Worm (Caenorhabditis elegans): ENCODE results near the gene sre-7.
"Not testable (repeated sequence)": the region's sequence is repeated elsewhere in the genome, so short reads cannot be mapped to it uniquely, and the experiment has no call there.

sre-7 gene

DNA sequence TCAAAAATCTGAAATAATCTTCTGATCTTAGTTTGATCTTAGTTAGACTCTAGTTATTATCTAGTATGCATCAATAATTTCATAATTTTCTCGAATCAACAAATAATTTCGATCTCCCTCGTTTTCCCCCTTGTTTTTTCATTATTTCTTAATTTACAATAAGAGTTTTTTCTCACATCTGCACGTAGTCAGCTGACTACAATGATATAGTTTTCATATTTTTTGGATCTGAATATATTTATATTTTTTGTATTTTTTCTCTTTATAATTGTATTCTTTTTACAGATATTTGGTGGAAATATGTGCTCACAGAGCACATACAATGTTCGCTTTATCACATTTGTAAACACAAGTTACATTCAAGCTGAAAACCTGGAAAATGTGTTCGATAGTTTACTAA lies at the start of gene sre-7:
Gene sre-7 (plus strand): TSS at position 301 of the 400 bp plus-strand sequence.
- no peak for TF ChIP-seq flt-1 (GFP tag; IDR thresholded peaks at IDR 0.05)
- TF ChIP-seq ets-7 (tag; optimal IDR thresholded peaks at IDR 0.05), result no peak
- no peak for TF ChIP-seq F13C5.2 (tag; optimal IDR thresholded peaks at IDR 0.05)
- TF ChIP-seq pes-1 (GFP tag; IDR thresholded peaks at IDR 0.05), result no peak
- TF ChIP-seq ceh-13 (GFP tag; optimal IDR thresholded peaks at IDR 0.05), result no peak
- TF ChIP-seq sea-1 (GFP tag; conservative IDR thresholded peaks at IDR 0.05), result no peak
- no peak for TF ChIP-seq hnd-1 (tag; optimal IDR thresholded peaks at IDR 0.05)
- no peak for TF ChIP-seq tbx-11 (GFP tag; IDR thresholded peaks at IDR 0.05)
- TF ChIP-seq scrt-1 (GFP tag; IDR thresholded peaks at IDR 0.05), result no peak
- no peak for TF ChIP-seq B0310.2 (tag; optimal IDR thresholded peaks at IDR 0.05)
- TF ChIP-seq ceh-36 (tag; optimal IDR thresholded peaks at IDR 0.05), result no peak
- TF ChIP-seq ama-1 (optimal IDR thresholded peaks at IDR 0.05), result no peak
- no peak for TF ChIP-seq aly-1 (tag; optimal IDR thresholded peaks at IDR 0.05)
- TF ChIP-seq tbx-37 (GFP tag; conservative IDR thresholded peaks at IDR 0.05), result no peak
- TF ChIP-seq hmbx-1 (tag; optimal IDR thresholded peaks at IDR 0.05), result no peak
- TF ChIP-seq tra-4 (tag; optimal IDR thresholded peaks at IDR 0.05), result no peak
- TF ChIP-seq hmg-4 (GFP tag; optimal IDR thresholded peaks at IDR 0.05), result no peak

DNA sequence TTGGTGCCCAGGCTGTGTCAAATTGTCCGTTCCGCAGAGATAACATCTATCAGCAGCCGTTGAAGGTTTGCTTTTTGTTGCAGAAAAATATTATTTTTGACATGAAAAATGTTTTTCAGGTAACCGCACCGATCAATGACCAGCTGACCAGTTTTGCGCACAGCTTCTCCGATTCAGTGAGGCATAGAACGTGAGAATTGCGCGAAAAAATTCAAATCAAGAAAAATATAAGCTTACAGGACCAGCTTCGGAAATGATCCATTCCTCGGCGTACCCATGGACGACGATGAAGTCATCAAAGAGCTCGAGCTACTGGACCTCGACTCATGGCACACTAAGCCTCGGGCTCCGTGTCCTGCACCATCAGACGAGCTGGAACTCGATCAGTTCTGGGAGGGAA lies 49.5 kb upstream of the sre-7 start:
- no peak for TF ChIP-seq sea-1 (GFP tag; conservative IDR thresholded peaks at IDR 0.05)
- TF ChIP-seq ama-1 (optimal IDR thresholded peaks at IDR 0.05), result no peak
- TF ChIP-seq pes-1 (GFP tag; IDR thresholded peaks at IDR 0.05), result no peak
- no peak for TF ChIP-seq scrt-1 (GFP tag; IDR thresholded peaks at IDR 0.05)
- TF ChIP-seq hmg-4 (GFP tag; optimal IDR thresholded peaks at IDR 0.05), result no peak
- TF ChIP-seq hnd-1 (tag; optimal IDR thresholded peaks at IDR 0.05), result no peak
- no peak for TF ChIP-seq flt-1 (GFP tag; IDR thresholded peaks at IDR 0.05)
- no peak for TF ChIP-seq aly-1 (tag; optimal IDR thresholded peaks at IDR 0.05)
- no peak for TF ChIP-seq B0310.2 (tag; optimal IDR thresholded peaks at IDR 0.05)
- no peak for TF ChIP-seq F13C5.2 (tag; optimal IDR thresholded peaks at IDR 0.05)
- TF ChIP-seq ceh-36 (tag; optimal IDR thresholded peaks at IDR 0.05), result no peak
- no peak for TF ChIP-seq ets-7 (tag; optimal IDR thresholded peaks at IDR 0.05)

DNA sequence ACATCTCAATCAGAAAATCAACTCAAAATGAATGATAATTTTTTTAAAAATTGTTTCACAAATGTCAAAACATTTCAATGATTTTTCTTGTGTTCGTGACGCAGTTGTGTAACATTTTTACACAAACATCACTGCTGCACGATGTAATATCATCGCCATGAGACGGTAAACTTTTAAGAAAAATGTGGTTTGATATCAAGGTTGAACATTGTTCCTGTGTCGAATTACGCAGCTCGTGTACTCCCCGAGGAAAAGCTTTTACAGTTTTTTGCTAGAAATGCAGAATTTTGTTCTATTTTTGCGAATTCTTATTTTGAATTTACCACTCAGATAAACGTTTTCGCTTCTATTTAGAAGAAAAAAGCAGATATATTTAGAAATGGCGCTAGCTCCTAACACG lies 46.4 kb upstream of the sre-7 start:
- TF ChIP-seq ceh-13 (GFP tag; optimal IDR thresholded peaks at IDR 0.05), result no peak

DNA sequence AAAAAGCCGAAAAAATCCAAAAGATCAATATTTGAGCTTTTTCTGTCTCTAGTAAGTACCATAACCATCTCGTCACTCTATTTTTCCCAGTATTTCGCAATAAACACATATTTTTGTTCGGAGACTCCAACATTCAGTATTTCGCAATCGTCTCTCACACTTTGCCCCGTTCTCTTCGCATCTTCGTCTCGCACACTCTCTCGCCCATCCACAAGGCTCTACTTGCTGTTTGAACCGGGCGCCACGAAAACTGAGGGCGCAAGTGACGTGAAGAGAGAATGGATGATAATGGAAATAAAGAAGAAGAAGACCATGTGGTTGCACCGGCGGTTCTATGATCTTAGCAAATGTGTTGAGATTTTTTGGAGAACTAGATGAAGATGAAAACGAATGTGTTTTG lies 43.9 kb upstream of the sre-7 start:
- TF ChIP-seq ceh-13 (GFP tag; optimal IDR thresholded peaks at IDR 0.05) (no peak), hnd-1 (tag; optimal IDR thresholded peaks at IDR 0.05) (no peak), hmg-4 (GFP tag; optimal IDR thresholded peaks at IDR 0.05) (no peak), aly-1 (tag; optimal IDR thresholded peaks at IDR 0.05) (no peak), ceh-36 (tag; optimal IDR thresholded peaks at IDR 0.05) (no peak), ets-7 (tag; optimal IDR thresholded peaks at IDR 0.05) (no peak), tbx-37 (GFP tag; conservative IDR thresholded peaks at IDR 0.05) (no peak), pes-1 (GFP tag; IDR thresholded peaks at IDR 0.05) (no peak), scrt-1 (GFP tag; IDR thresholded peaks at IDR 0.05) (no peak), ama-1 (optimal IDR thresholded peaks at IDR 0.05) (no peak), tbx-11 (GFP tag; IDR thresholded peaks at IDR 0.05) (no peak), sea-1 (GFP tag; conservative IDR thresholded peaks at IDR 0.05) (no peak), F13C5.2 (tag; optimal IDR thresholded peaks at IDR 0.05) (no peak), flt-1 (GFP tag; IDR thresholded peaks at IDR 0.05) (no peak), tra-4 (tag; optimal IDR thresholded peaks at IDR 0.05) (no peak), hmbx-1 (tag; optimal IDR thresholded peaks at IDR 0.05) (no peak), B0310.2 (tag; optimal IDR thresholded peaks at IDR 0.05) (no peak)

DNA sequence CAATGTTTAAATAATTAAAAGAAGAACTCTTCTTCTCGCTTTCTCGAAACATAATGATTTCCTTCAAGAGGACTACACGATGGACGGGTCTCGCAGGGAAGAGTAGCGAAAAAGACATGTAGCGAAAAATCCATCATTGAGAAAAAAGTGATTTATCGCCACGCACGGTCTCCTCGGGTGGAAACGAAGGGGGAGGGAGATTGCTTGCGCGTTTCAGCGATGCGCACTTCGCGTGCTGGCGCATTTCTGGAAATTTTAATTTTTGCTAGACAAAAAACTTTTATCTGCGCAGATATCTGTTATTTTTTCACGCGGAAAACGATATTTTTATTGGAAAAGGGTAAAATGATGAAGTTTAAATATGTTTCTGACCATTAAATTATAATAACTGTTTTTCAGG lies 40.2 kb upstream of the sre-7 start:
- TF ChIP-seq tbx-11 (GFP tag; IDR thresholded peaks at IDR 0.05), result 0 out of 2 replicates have a peak, but pooled peaks have one; percentile 42

DNA sequence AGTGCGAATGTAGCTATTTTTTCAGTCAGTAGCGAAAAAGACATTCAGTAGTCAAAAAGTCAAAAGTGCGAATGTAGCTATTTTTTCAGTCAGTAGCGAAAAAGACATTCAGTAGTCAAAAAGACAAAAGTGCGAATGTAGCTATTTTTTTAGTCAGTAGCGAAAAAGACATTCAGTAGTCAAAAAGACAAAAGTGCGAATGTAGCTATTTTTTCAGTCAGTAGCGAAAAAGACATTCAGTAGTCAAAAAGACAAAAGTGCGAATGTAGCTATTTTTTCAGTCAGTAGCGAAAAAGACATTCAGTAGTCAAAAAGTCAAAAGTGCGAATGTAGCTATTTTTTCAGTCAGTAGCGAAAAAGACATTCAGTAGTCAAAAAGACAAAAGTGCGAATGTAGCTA lies 38.8 kb upstream of the sre-7 start, which contains the start of gene T16A9.3:
Gene T16A9.3 (plus strand): TSS at position 301 of the 400 bp plus-strand sequence.
- not testable (repeated sequence) for TF ChIP-seq hnd-1 (tag; optimal IDR thresholded peaks at IDR 0.05); F13C5.2 (tag; optimal IDR thresholded peaks at IDR 0.05); ceh-13 (GFP tag; optimal IDR thresholded peaks at IDR 0.05)

DNA sequence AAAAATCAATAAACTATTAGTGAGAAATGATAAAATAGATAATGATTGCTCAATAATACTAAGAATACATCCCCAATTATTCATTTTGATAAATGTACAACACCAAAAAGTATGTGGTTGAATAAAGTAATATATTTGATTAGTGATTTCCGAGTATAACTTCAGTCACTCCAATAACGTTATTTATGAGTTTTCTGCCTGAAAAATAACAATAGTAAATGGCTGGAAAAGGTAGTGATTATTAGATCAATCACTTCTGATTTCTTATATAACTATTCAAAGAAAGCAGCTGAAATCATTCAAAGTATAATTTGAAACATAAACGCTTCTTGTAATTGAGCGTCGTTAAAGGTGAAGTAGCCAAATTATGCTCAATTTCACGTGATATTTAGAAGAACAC lies 33.3 kb upstream of the sre-7 start, which contains the start of gene str-230:
Gene str-230 (minus strand): TSS at position 101 of the 400 bp plus-strand sequence.
- TF ChIP-seq F13C5.2 (tag; optimal IDR thresholded peaks at IDR 0.05) (no peak), sea-1 (GFP tag; conservative IDR thresholded peaks at IDR 0.05) (no peak), scrt-1 (GFP tag; IDR thresholded peaks at IDR 0.05) (no peak), ceh-13 (GFP tag; optimal IDR thresholded peaks at IDR 0.05) (no peak), tbx-11 (GFP tag; IDR thresholded peaks at IDR 0.05) (no peak), hmg-4 (GFP tag; optimal IDR thresholded peaks at IDR 0.05) (no peak), ama-1 (optimal IDR thresholded peaks at IDR 0.05) (no peak), tbx-37 (GFP tag; conservative IDR thresholded peaks at IDR 0.05) (no peak), ets-7 (tag; optimal IDR thresholded peaks at IDR 0.05) (no peak), B0310.2 (tag; optimal IDR thresholded peaks at IDR 0.05) (no peak), hmbx-1 (tag; optimal IDR thresholded peaks at IDR 0.05) (no peak), hnd-1 (tag; optimal IDR thresholded peaks at IDR 0.05) (no peak), flt-1 (GFP tag; IDR thresholded peaks at IDR 0.05) (no peak), tra-4 (tag; optimal IDR thresholded peaks at IDR 0.05) (no peak), aly-1 (tag; optimal IDR thresholded peaks at IDR 0.05) (no peak), ceh-36 (tag; optimal IDR thresholded peaks at IDR 0.05) (no peak), pes-1 (GFP tag; IDR thresholded peaks at IDR 0.05) (no peak)

DNA sequence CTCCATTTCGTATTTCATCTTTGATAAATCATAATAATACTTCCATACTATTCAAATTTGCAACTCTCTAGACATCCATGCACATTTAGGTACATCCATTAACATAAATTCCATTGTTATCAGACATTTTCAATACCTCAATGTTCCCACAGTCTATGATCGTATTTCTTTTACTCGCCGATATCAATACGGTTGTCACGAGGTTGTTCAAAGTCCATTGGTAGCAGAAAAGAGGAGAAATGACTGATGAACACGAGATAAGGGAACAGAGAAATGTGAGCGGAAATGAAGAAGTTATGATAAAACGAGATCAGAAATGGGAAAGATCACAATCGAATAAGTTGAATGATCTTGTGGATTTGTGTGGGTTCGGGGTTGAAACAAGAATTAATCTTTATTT lies 31.2 kb upstream of the sre-7 start:
- TF ChIP-seq tbx-11 (GFP tag; IDR thresholded peaks at IDR 0.05) (no peak), tbx-37 (GFP tag; conservative IDR thresholded peaks at IDR 0.05) (no peak), ceh-36 (tag; optimal IDR thresholded peaks at IDR 0.05) (no peak), tra-4 (tag; optimal IDR thresholded peaks at IDR 0.05) (no peak), scrt-1 (GFP tag; IDR thresholded peaks at IDR 0.05) (no peak), flt-1 (GFP tag; IDR thresholded peaks at IDR 0.05) (no peak), ceh-13 (GFP tag; optimal IDR thresholded peaks at IDR 0.05) (no peak), sea-1 (GFP tag; conservative IDR thresholded peaks at IDR 0.05) (no peak), aly-1 (tag; optimal IDR thresholded peaks at IDR 0.05) (no peak), hmbx-1 (tag; optimal IDR thresholded peaks at IDR 0.05) (no peak), pes-1 (GFP tag; IDR thresholded peaks at IDR 0.05) (no peak), hmg-4 (GFP tag; optimal IDR thresholded peaks at IDR 0.05) (no peak), ets-7 (tag; optimal IDR thresholded peaks at IDR 0.05) (no peak), hnd-1 (tag; optimal IDR thresholded peaks at IDR 0.05) (no peak), B0310.2 (tag; optimal IDR thresholded peaks at IDR 0.05) (no peak), F13C5.2 (tag; optimal IDR thresholded peaks at IDR 0.05) (no peak)

Data from whole organism, early embryonic.